Worm (Caenorhabditis elegans): Measurements from ENCODE around the gene R13D11.3.

ce11 chrV:774875-775359 is 39.9 kb upstream of the R13D11.3 start, which contains the start of gene srbc-58:
- TF ChIP-seq nfya-1 (tag; optimal IDR thresholded peaks at IDR 0.05; ENCODE audit: insufficient read depth), result no peak
- TF ChIP-seq unc-39 (tag; optimal IDR thresholded peaks at IDR 0.05), result no peak
- no peak for TF ChIP-seq aly-2 (tag; optimal IDR thresholded peaks at IDR 0.05)
- TF ChIP-seq snpc-4 (tag; optimal IDR thresholded peaks at IDR 0.05), result no peak
- no peak for TF ChIP-seq nhr-67 (tag; optimal IDR thresholded peaks at IDR 0.05)
